Fruit fly (Drosophila melanogaster) whole organism, embryonic: Measurements from ENCODE around the gene CG34116.

Experiments used
- ATbp ChIP-seq: fragments of 200-800 bp; sonication (Bioruptor generic); optimal IDR thresholded peaks from 2 replicates; lab custom pipeline; 2017; ENCODE audit warnings: missing biosample characterization, mild to moderate bottlenecking, missing genetic modification characterization, missing genetic modification reagents
- BEAF-32 ChIP-seq: fragments of 200-800 bp; sonication (Bioruptor generic); optimal IDR thresholded peaks from 3 replicates; lab custom pipeline; 2017; ENCODE audit warnings: missing biosample characterization, missing genetic modification characterization, mild to moderate bottlenecking, moderate library complexity, missing genetic modification reagents
- CG11085 ChIP-seq: fragments of 200-800 bp; sonication (Bioruptor generic); IDR thresholded peaks from 2 replicates; pipeline ENCODE4 v1.3.6; 2022; ENCODE audit warnings: missing biosample characterization, missing genetic modification characterization
- CG11247 ChIP-seq: fragments of 200-800 bp; sonication (Bioruptor generic); IDR thresholded peaks from 2 replicates; pipeline ENCODE4 v1.3.6; 2022; ENCODE audit warnings: missing biosample characterization, missing genetic modification characterization
- CG11398 ChIP-seq: fragments of 200-800 bp; sonication (Bioruptor generic); optimal IDR thresholded peaks from 2 replicates; lab custom pipeline; 2016; ENCODE audit warnings: missing biosample characterization, missing genetic modification characterization
- CG12299 ChIP-seq: fragments of 200-800 bp; sonication (Bioruptor generic); optimal IDR thresholded peaks from 2 replicates; lab custom pipeline; 2018; ENCODE audit warnings: missing biosample characterization, mild to moderate bottlenecking, missing genetic modification characterization
- CG12659 ChIP-seq: fragments of 200-800 bp; sonication (Bioruptor generic); optimal IDR thresholded peaks from 3 replicates; lab custom pipeline; 2017; ENCODE audit warnings: mild to moderate bottlenecking, missing biosample characterization, missing genetic modification reagents, missing genetic modification characterization
- CG12744 ChIP-seq: fragments of 200-800 bp; sonication (Bioruptor generic); optimal IDR thresholded peaks from 2 replicates; lab custom pipeline; 2016; ENCODE audit warnings: missing biosample characterization, missing genetic modification characterization
- CG14710 ChIP-seq: fragments of 200-800 bp; sonication (Bioruptor generic); optimal IDR thresholded peaks from 3 replicates; lab custom pipeline; 2019; ENCODE audit warnings: missing biosample characterization, mild to moderate bottlenecking, missing genetic modification characterization, moderate library complexity
- CG14860 ChIP-seq: fragments of 200-800 bp; sonication (Bioruptor generic); IDR thresholded peaks from 3 replicates; pipeline ENCODE4 v1.3.6; 2022; ENCODE audit warnings: missing biosample characterization, missing genetic modification characterization; ENCODE audit not compliant: partially characterized antibody
- CG16813 ChIP-seq: fragments of 200-800 bp; sonication (Bioruptor generic); IDR thresholded peaks from 3 replicates; pipeline ENCODE4 v1.3.6; 2022; ENCODE audit warnings: missing biosample characterization, missing genetic modification characterization; ENCODE audit not compliant: partially characterized antibody
- CG2116 ChIP-seq: fragments of 200-800 bp; sonication (Bioruptor generic); optimal IDR thresholded peaks from 3 replicates; lab custom pipeline; 2018; ENCODE audit warnings: missing biosample characterization, mild to moderate bottlenecking, missing genetic modification characterization
- CG2199 ChIP-seq: fragments of 200-800 bp; sonication (Bioruptor generic); IDR thresholded peaks from 3 replicates; pipeline ENCODE4 v1.3.6; 2022; ENCODE audit warnings: missing biosample characterization, missing genetic modification characterization
- CG2712 ChIP-seq: fragments of 200-800 bp; optimal IDR thresholded peaks from 3 replicates; lab custom pipeline; 2019; ENCODE audit warnings: missing biosample characterization, mild to moderate bottlenecking, missing genetic modification characterization, moderate library complexity
- CG4617 ChIP-seq: fragments of 200-800 bp; sonication (Bioruptor generic); optimal IDR thresholded peaks from 3 replicates; lab custom pipeline; 2016; ENCODE audit warnings: missing biosample characterization, missing genetic modification characterization, borderline replicate concordance
- CG6791 ChIP-seq: fragments of 200-800 bp; sonication (Bioruptor generic); IDR thresholded peaks from 3 replicates; pipeline ENCODE4 v1.3.6; 2022; ENCODE audit warnings: missing biosample characterization, missing genetic modification characterization; ENCODE audit not compliant: partially characterized antibody
- CG7963 ChIP-seq: fragments of 200-800 bp; sonication (Bioruptor generic); IDR thresholded peaks from 3 replicates; pipeline ENCODE4 v1.3.6; 2022; ENCODE audit warnings: missing biosample characterization, missing genetic modification characterization; ENCODE audit not compliant: partially characterized antibody
- CG8290 ChIP-seq, 3 experiments: fragments of 200-800 bp; sonication (Bioruptor generic); optimal IDR thresholded peaks; 2 replicates each; lab custom pipeline; 2016 to 2019; ENCODE audit warnings: missing biosample characterization in 3 of 3, missing genetic modification characterization in 3 of 3, mild to moderate bottlenecking in 2 of 3, moderate library complexity in 1 of 3
- CG8478 ChIP-seq: fragments of >200 bp; optimal IDR thresholded peaks from 2 replicates; lab custom pipeline; 2018
- CHES-1-like ChIP-seq: fragments of 200-800 bp; sonication (Bioruptor generic); optimal IDR thresholded peaks from 2 replicates; lab custom pipeline; 2016; ENCODE audit warnings: missing biosample characterization, missing genetic modification characterization
- D ChIP-seq, 2 experiments: fragments of 200-800 bp in 1 of 2; fragments of >200 bp in 1 of 2; sonication (Bioruptor generic) in 1 of 2; optimal IDR thresholded peaks; 2 replicates in 1 of 2; 3 replicates in 1 of 2; lab custom pipeline; 2017; ENCODE audit warnings: mild to moderate bottlenecking in 1 of 2, missing biosample characterization in 1 of 2, missing genetic modification characterization in 1 of 2, missing genetic modification reagents in 1 of 2
- Deaf1 ChIP-seq: fragments of 200-800 bp; optimal IDR thresholded peaks from 3 replicates; lab custom pipeline; 2019; ENCODE audit warnings: missing biosample characterization, mild to moderate bottlenecking, missing genetic modification characterization, moderate library complexity
- E2f2 ChIP-seq: fragments of 200-800 bp; sonication (Bioruptor generic); IDR thresholded peaks from 2 replicates; pipeline ENCODE4 v1.3.6; 2022; ENCODE audit warnings: missing biosample characterization, missing genetic modification characterization
- Elba2 ChIP-seq: fragments of 200-800 bp; sonication (Bioruptor generic); optimal IDR thresholded peaks from 3 replicates; lab custom pipeline; 2016; ENCODE audit warnings: missing biosample characterization, missing genetic modification characterization
- Fer1 ChIP-seq: fragments of 200-800 bp; sonication (Bioruptor generic); optimal IDR thresholded peaks from 2 replicates; lab custom pipeline; 2017; ENCODE audit warnings: missing biosample characterization, mild to moderate bottlenecking, missing genetic modification characterization
- HLH4C ChIP-seq: fragments of 200-800 bp; sonication (Bioruptor generic); IDR thresholded peaks from 3 replicates; pipeline ENCODE4 v1.3.6; 2022; ENCODE audit warnings: missing biosample characterization, missing genetic modification characterization; ENCODE audit not compliant: partially characterized antibody
- Pdp1 ChIP-seq, 2 experiments: fragments of 200-800 bp; sonication (Bioruptor generic); optimal IDR thresholded peaks; 3 replicates each; lab custom pipeline; 2016; ENCODE audit warnings: missing biosample characterization in 2 of 2, missing genetic modification characterization in 2 of 2, mild to moderate bottlenecking in 1 of 2, moderate library complexity in 1 of 2
- Sin3A ChIP-seq: fragments of >200 bp; optimal IDR thresholded peaks from 2 replicates; lab custom pipeline; 2018
- Tbp ChIP-seq: fragments of >200 bp; optimal IDR thresholded peaks from 2 replicates; lab custom pipeline; 2018; ENCODE audit warnings: missing biosample characterization, missing genetic modification characterization
- amos ChIP-seq: fragments of 200-800 bp; sonication (Bioruptor generic); IDR thresholded peaks from 2 replicates; pipeline ENCODE4 v1.3.6; 2022; ENCODE audit warnings: missing biosample characterization, missing genetic modification characterization; ENCODE audit not compliant: partially characterized antibody
- bowl ChIP-seq: fragments of 200-800 bp; sonication (Bioruptor generic); IDR thresholded peaks from 2 replicates; pipeline ENCODE4 v1.3.6; 2022; ENCODE audit warnings: missing biosample characterization, missing genetic modification characterization
- cas ChIP-seq: fragments of 200-800 bp; sonication (Bioruptor generic); IDR thresholded peaks from 2 replicates; pipeline ENCODE4 v1.3.6; 2022; ENCODE audit warnings: missing biosample characterization, missing genetic modification characterization
- chinmo ChIP-seq: fragments of 200-800 bp; sonication (Bioruptor generic); IDR thresholded peaks from 4 replicates; pipeline ENCODE4 v1.3.6; 2022; ENCODE audit warnings: missing biosample characterization, missing genetic modification characterization; ENCODE audit not compliant: partially characterized antibody
- gfzf ChIP-seq: fragments of 200-800 bp; sonication (Bioruptor generic); optimal IDR thresholded peaks from 2 replicates; lab custom pipeline; 2016; ENCODE audit warnings: missing biosample characterization, mild to moderate bottlenecking, missing genetic modification characterization, moderate library complexity
- hb ChIP-seq: fragments of 200-800 bp; sonication (Bioruptor generic); IDR thresholded peaks from 3 replicates; pipeline ENCODE4 v1.3.6; 2022; ENCODE audit warnings: missing biosample characterization, missing genetic modification characterization; ENCODE audit not compliant: partially characterized antibody
- hkb ChIP-seq, 2 experiments: fragments of 200-800 bp in 1 of 2; fragments of >200 bp in 1 of 2; sonication (Bioruptor generic) in 1 of 2; IDR thresholded peaks in 1 of 2; optimal IDR thresholded peaks in 1 of 2; 2 replicates each; pipeline versions ENCODE4 v1.3.6 to Lab custom; 2017 to 2022; ENCODE audit warnings: missing biosample characterization in 1 of 2, missing genetic modification characterization in 1 of 2
- inv ChIP-seq: fragments of 200-800 bp; sonication (Bioruptor generic); IDR thresholded peaks from 2 replicates; pipeline ENCODE4 v1.3.6; 2022; ENCODE audit warnings: missing biosample characterization, missing genetic modification characterization; ENCODE audit not compliant: partially characterized antibody
- jing ChIP-seq: fragments of 200-800 bp; sonication (Bioruptor generic); optimal IDR thresholded peaks from 2 replicates; lab custom pipeline; 2018; ENCODE audit warnings: missing biosample characterization, mild to moderate bottlenecking, missing genetic modification characterization
- kni ChIP-seq: fragments of 200-800 bp; sonication (Bioruptor generic); optimal IDR thresholded peaks from 3 replicates; lab custom pipeline; 2017; ENCODE audit warnings: mild to moderate bottlenecking, missing biosample characterization, missing genetic modification reagents, missing genetic modification characterization
- nerfin-2 ChIP-seq: fragments of 200-800 bp; sonication (Bioruptor generic); IDR thresholded peaks from 2 replicates; pipeline ENCODE4 v1.3.6; 2022; ENCODE audit warnings: missing biosample characterization, missing genetic modification characterization; ENCODE audit not compliant: partially characterized antibody
- psq ChIP-seq: fragments of 200-800 bp; sonication (Bioruptor generic); optimal IDR thresholded peaks from 2 replicates; lab custom pipeline; 2017; ENCODE audit warnings: missing biosample characterization, missing genetic modification characterization
- ro ChIP-seq: fragments of 200-800 bp; sonication (Bioruptor generic); IDR thresholded peaks from 2 replicates; pipeline ENCODE4 v1.3.6; 2022; ENCODE audit warnings: missing biosample characterization, missing genetic modification characterization
- sob ChIP-seq: fragments of 200-800 bp; sonication (Bioruptor generic); IDR thresholded peaks from 2 replicates; pipeline ENCODE4 v1.3.6; 2022; ENCODE audit warnings: missing biosample characterization, missing genetic modification characterization
- sug ChIP-seq: fragments of 200-800 bp; optimal IDR thresholded peaks from 2 replicates; lab custom pipeline; 2019; ENCODE audit warnings: missing biosample characterization, mild to moderate bottlenecking, missing genetic modification characterization, moderate library complexity
- trem ChIP-seq: fragments of 200-800 bp; optimal IDR thresholded peaks from 3 replicates; lab custom pipeline; 2019; ENCODE audit warnings: missing biosample characterization, mild to moderate bottlenecking, missing genetic modification characterization, moderate library complexity
- zen ChIP-seq: fragments of 200-800 bp; sonication (Bioruptor generic); optimal IDR thresholded peaks from 3 replicates; lab custom pipeline; 2018; ENCODE audit warnings: missing biosample characterization, mild to moderate bottlenecking, missing genetic modification characterization, moderate library complexity
- zfh1 ChIP-seq: fragments of 200-800 bp; sonication (Bioruptor generic); IDR thresholded peaks from 3 replicates; pipeline ENCODE4 v1.3.6; 2022; ENCODE audit warnings: missing biosample characterization, missing genetic modification characterization
- zfh2 ChIP-seq: fragments of 200-800 bp; sonication (Bioruptor generic); optimal IDR thresholded peaks from 2 replicates; lab custom pipeline; 2016; ENCODE audit warnings: missing biosample characterization, missing genetic modification characterization

CG34116 gene

DNA sequence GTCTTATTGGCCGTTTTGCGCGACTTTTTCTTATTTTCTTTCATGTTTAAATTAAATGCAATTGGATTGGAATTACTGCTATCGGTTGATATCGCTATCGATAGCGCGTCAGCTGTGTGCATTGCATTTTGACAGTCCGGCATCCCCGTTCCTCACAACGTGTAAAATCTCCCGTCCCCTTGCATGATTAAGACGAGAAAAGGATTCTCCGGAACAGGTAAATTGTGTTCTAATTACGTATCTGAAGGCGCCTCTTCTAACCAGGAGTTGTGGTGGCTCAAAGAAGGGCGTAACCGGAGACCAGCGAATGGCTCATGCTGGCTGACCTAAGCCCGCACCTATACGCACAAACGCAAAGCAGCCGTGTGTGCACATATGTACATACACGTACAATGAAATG, 1.3 kb upstream of the CG34116 start, which contains the start of the genes CG14104 and Kap-alpha1 (continued):
- TF ChIP-seq D (optimal IDR thresholded peaks at IDR 0.05; lab: Kevin White, UChicago) (peak; percentile 43), D (GFP tag; optimal IDR thresholded peaks at IDR 0.05; lab: Kevin White, UChicago) (no peak), Fer1 (peak; percentile 7), CHES-1-like (GFP tag; lab: Kevin White, UChicago) (peak; percentile 23), inv (GFP tag; lab: Robert Waterston, UW) (peak; percentile 46; the same call in 1 of the 2 replicates), CG16813 (GFP tag; lab: Robert Waterston, UW) (peak; percentile 63), CG11247 (no peak), CG12659 (GFP tag; lab: Kevin White, UChicago) (peak; percentile 42), CG14710 (tag; lab: Kevin White, UChicago) (peak; percentile 13), ro (GFP tag; lab: Robert Waterston, UW) (no peak), CG2116 (GFP tag; lab: Kevin White, UChicago) (peak; percentile 44), CG12299 (tag; lab: Kevin White, UChicago) (no peak), sob (GFP tag; lab: Robert Waterston, UW) (no peak), CG6791 (peak; percentile 73), zen (tag; lab: Kevin White, UChicago) (peak; percentile 43), CG8290 (GFP tag; optimal IDR thresholded peaks at IDR 0.05; lab: Kevin White, UChicago) (no peak), CG8290 (tag; optimal IDR thresholded peaks at IDR 0.05; lab: Kevin White, UChicago) (no peak), CG14860 (GFP tag; lab: Robert Waterston, UW) (peak; percentile 57), psq (GFP tag; lab: Kevin White, UChicago) (no peak), BEAF-32 (peak; percentile 69), zfh1 (GFP tag; lab: Robert Waterston, UW) (no peak), CG2199 (GFP tag; lab: Robert Waterston, UW) (0 out of 3 replicates have a peak, but pooled peaks have one; percentile 35), hb (peak; percentile 49; the same call in 1 of the 3 replicates), trem (tag; lab: Kevin White, UChicago) (peak; percentile 52), amos (peak; percentile 61), kni (GFP tag; lab: Kevin White, UChicago) (no peak), CG8478 (lab: Kevin White, UChicago) (peak; percentile 67), sug (peak; percentile 30), nerfin-2 (GFP tag; lab: Robert Waterston, UW) (peak; percentile 50; the same call in 1 of the 2 replicates), zfh2 (GFP tag; lab: Kevin White, UChicago) (no peak), chinmo (GFP tag; lab: Robert Waterston, UW) (peak; percentile 88), E2f2 (peak; percentile 48), ATbp (GFP tag; lab: Kevin White, UChicago) (no peak), gfzf (GFP tag; lab: Kevin White, UChicago) (peak; percentile 11), CG7963 (GFP tag; lab: Robert Waterston, UW) (0 out of 3 replicates have a peak, but pooled peaks have one; percentile 23), CG11085 (GFP tag; lab: Robert Waterston, UW) (no peak), Tbp (GFP tag; lab: Kevin White, UChicago) (no peak), CG11398 (GFP tag; lab: Kevin White, UChicago) (no peak), Deaf1 (tag; lab: Kevin White, UChicago) (no peak), Elba2 (GFP tag; lab: Kevin White, UChicago) (peak; percentile 100), bowl (GFP tag; lab: Robert Waterston, UW) (no peak), jing (GFP tag; lab: Kevin White, UChicago) (no peak), Sin3A (peak; percentile 20), hkb (optimal IDR thresholded peaks at IDR 0.05; lab: Kevin White, UChicago) (no peak), hkb (GFP tag; IDR thresholded peaks at IDR 0.05; lab: Robert Waterston, UW) (0 out of 2 replicates have a peak, but pooled peaks have one; percentile 20), Pdp1 (GFP tag; optimal IDR thresholded peaks at IDR 0.05; lab: Kevin White, UChicago) (peak in 1 of 2 experiments; percentile 24), HLH4C (GFP tag; lab: Robert Waterston, UW) (peak; percentile 77), CG4617 (GFP tag; lab: Kevin White, UChicago) (peak; percentile 72), cas (0 out of 2 replicates have a peak, but pooled peaks have one; percentile 8), CG12744 (GFP tag; lab: Kevin White, UChicago) (no peak), CG2712 (tag; lab: Kevin White, UChicago) (no peak)
